Fruit fly (Drosophila melanogaster) whole organism, embryonic: ENCODE measurements around the gene CG14913.
A peak's percentile ranks its signal among the peaks of the same experiment; 100 is the strongest.

Source experiments
- Bgb ChIP-seq: fragments of 200-800 bp; sonication (Bioruptor generic); IDR thresholded peaks from 2 replicates; pipeline ENCODE4 v1.3.6; 2022; ENCODE audit warnings: missing biosample characterization, missing genetic modification characterization; ENCODE audit not compliant: partially characterized antibody
- CG11247 ChIP-seq: fragments of 200-800 bp; sonication (Bioruptor generic); IDR thresholded peaks from 2 replicates; pipeline ENCODE4 v1.3.6; 2022; ENCODE audit warnings: missing biosample characterization, missing genetic modification characterization
- CG11456 ChIP-seq: fragments of 200-800 bp; sonication (Bioruptor generic); IDR thresholded peaks from 3 replicates; pipeline ENCODE4 v1.3.6; 2022; ENCODE audit warnings: missing biosample characterization, missing genetic modification characterization
- CG11504 ChIP-seq: fragments of 200-800 bp; sonication (Bioruptor generic); optimal IDR thresholded peaks from 3 replicates; lab custom pipeline; 2019; ENCODE audit warnings: missing biosample characterization, mild to moderate bottlenecking, missing genetic modification characterization, moderate library complexity
- CG1602 ChIP-seq: fragments of 200-800 bp; sonication (Bioruptor generic); optimal IDR thresholded peaks from 3 replicates; lab custom pipeline; 2016; ENCODE audit warnings: missing biosample characterization, missing genetic modification characterization
- CG1603 ChIP-seq: fragments of 200-800 bp; sonication (Bioruptor generic); optimal IDR thresholded peaks from 2 replicates; lab custom pipeline; 2019; ENCODE audit warnings: missing biosample characterization, mild to moderate bottlenecking, missing genetic modification characterization, moderate library complexity
- CG17361 ChIP-seq: fragments of 200-800 bp; sonication (Bioruptor generic); IDR thresholded peaks from 3 replicates; pipeline ENCODE4 v1.3.6; 2022; ENCODE audit warnings: missing biosample characterization, missing genetic modification characterization
- CG18764 ChIP-seq: fragments of 200-800 bp; sonication (Bioruptor generic); optimal IDR thresholded peaks from 3 replicates; lab custom pipeline; 2016; ENCODE audit warnings: missing biosample characterization, missing genetic modification characterization
- CG3847 ChIP-seq: fragments of 200-800 bp; sonication (Bioruptor generic); IDR thresholded peaks from 2 replicates; pipeline ENCODE4 v1.3.6; 2022; ENCODE audit warnings: missing biosample characterization, missing genetic modification characterization
- CG4360 ChIP-seq: fragments of 200-800 bp; sonication (Bioruptor generic); IDR thresholded peaks from 2 replicates; pipeline ENCODE4 v1.3.6; 2022; ENCODE audit warnings: missing biosample characterization, missing genetic modification characterization
- CG5953 ChIP-seq: fragments of 200-800 bp; sonication (Bioruptor generic); IDR thresholded peaks from 2 replicates; pipeline ENCODE4 v1.3.6; 2022; ENCODE audit warnings: missing biosample characterization, missing genetic modification characterization
- CG8089 ChIP-seq: fragments of 200-800 bp; sonication (Bioruptor generic); optimal IDR thresholded peaks from 3 replicates; lab custom pipeline; 2016; ENCODE audit warnings: missing biosample characterization, missing genetic modification characterization
- CG9727 ChIP-seq: fragments of 200-800 bp; sonication (Bioruptor generic); optimal IDR thresholded peaks from 3 replicates; lab custom pipeline; 2017; ENCODE audit warnings: missing biosample characterization, mild to moderate bottlenecking, missing genetic modification characterization
- CG9817 ChIP-seq: fragments of 200-800 bp; sonication (Bioruptor generic); optimal IDR thresholded peaks from 2 replicates; lab custom pipeline; 2018; ENCODE audit warnings: missing biosample characterization, mild to moderate bottlenecking, missing genetic modification characterization, moderate library complexity
- CHES-1-like ChIP-seq: fragments of 200-800 bp; sonication (Bioruptor generic); optimal IDR thresholded peaks from 2 replicates; lab custom pipeline; 2016; ENCODE audit warnings: missing biosample characterization, missing genetic modification characterization
- Chrac-16 ChIP-seq: fragments of 200-800 bp; sonication (Bioruptor generic); optimal IDR thresholded peaks from 3 replicates; lab custom pipeline; 2016; ENCODE audit warnings: missing biosample characterization, missing genetic modification characterization
- Dref ChIP-seq: fragments of 200-800 bp; sonication (Bioruptor generic); IDR thresholded peaks from 2 replicates; pipeline ENCODE4 v1.3.6; 2022; ENCODE audit warnings: missing biosample characterization, missing genetic modification characterization
- GATAe ChIP-seq: fragments of 200-800 bp; sonication (Bioruptor generic); conservative IDR thresholded peaks from 2 replicates; pipeline ENCODE4 v1.3.6; 2022; ENCODE audit warnings: missing biosample characterization, missing genetic modification characterization
- HLH4C ChIP-seq: fragments of 200-800 bp; sonication (Bioruptor generic); IDR thresholded peaks from 3 replicates; pipeline ENCODE4 v1.3.6; 2022; ENCODE audit warnings: missing biosample characterization, missing genetic modification characterization; ENCODE audit not compliant: partially characterized antibody
- Hey ChIP-seq: fragments of 200-800 bp; sonication (Bioruptor generic); optimal IDR thresholded peaks from 3 replicates; lab custom pipeline; 2018; ENCODE audit warnings: missing biosample characterization, mild to moderate bottlenecking, missing genetic modification characterization
- Nf-YA ChIP-seq: fragments of 200-800 bp; sonication (Bioruptor generic); IDR thresholded peaks from 2 replicates; pipeline ENCODE4 v1.3.6; 2022; ENCODE audit warnings: missing biosample characterization, missing genetic modification characterization
- Usf ChIP-seq: fragments of 200-800 bp; sonication (Bioruptor generic); optimal IDR thresholded peaks from 2 replicates; lab custom pipeline; 2017; ENCODE audit warnings: missing genotype, missing biosample characterization, missing genetic modification characterization
- Xrp1 ChIP-seq: fragments of 200-800 bp; sonication (Bioruptor generic); IDR thresholded peaks from 2 replicates; pipeline ENCODE4 v1.3.6; 2022; ENCODE audit warnings: missing biosample characterization, missing genetic modification characterization
- amos ChIP-seq: fragments of 200-800 bp; sonication (Bioruptor generic); IDR thresholded peaks from 2 replicates; pipeline ENCODE4 v1.3.6; 2022; ENCODE audit warnings: missing biosample characterization, missing genetic modification characterization; ENCODE audit not compliant: partially characterized antibody
- ap ChIP-seq: fragments of 200-800 bp; sonication (Bioruptor generic); IDR thresholded peaks from 2 replicates; pipeline ENCODE4 v1.3.6; 2022; ENCODE audit warnings: missing biosample characterization, missing genetic modification characterization
- btn ChIP-seq: fragments of 200-800 bp; sonication (Bioruptor generic); optimal IDR thresholded peaks from 2 replicates; lab custom pipeline; 2016; ENCODE audit warnings: missing biosample characterization, missing genetic modification characterization
- chif ChIP-seq, 2 experiments: fragments of 200-800 bp; sonication (Bioruptor generic); optimal IDR thresholded peaks; 3 replicates each; lab custom pipeline; 2016; ENCODE audit warnings: missing biosample characterization in 2 of 2, missing genetic modification characterization in 2 of 2
- dimm ChIP-seq: fragments of 200-800 bp; sonication (Bioruptor generic); IDR thresholded peaks from 2 replicates; pipeline ENCODE4 v1.3.6; 2022; ENCODE audit warnings: missing biosample characterization, missing genetic modification characterization
- fd3F ChIP-seq: fragments of 200-800 bp; sonication (Bioruptor generic); optimal IDR thresholded peaks from 2 replicates; lab custom pipeline; 2018; ENCODE audit warnings: missing biosample characterization, mild to moderate bottlenecking, missing genetic modification characterization, moderate library complexity
- gcm ChIP-seq: fragments of 200-800 bp; sonication (Bioruptor generic); optimal IDR thresholded peaks from 2 replicates; lab custom pipeline; 2019; ENCODE audit warnings: missing biosample characterization, mild to moderate bottlenecking, missing genetic modification characterization, moderate library complexity
- gsb ChIP-seq: fragments of 200-800 bp; sonication (Bioruptor generic); IDR thresholded peaks from 2 replicates; pipeline ENCODE4 v1.3.6; 2022; ENCODE audit warnings: missing biosample characterization, missing genetic modification characterization
- h ChIP-seq: fragments of >200 bp; optimal IDR thresholded peaks from 2 replicates; lab custom pipeline; 2017
- jigr1 ChIP-seq: fragments of 200-800 bp; sonication (Bioruptor generic); IDR thresholded peaks from 3 replicates; pipeline ENCODE4 v1.3.6; 2022; ENCODE audit warnings: missing biosample characterization, missing genetic modification characterization
- jing ChIP-seq: fragments of 200-800 bp; sonication (Bioruptor generic); optimal IDR thresholded peaks from 2 replicates; lab custom pipeline; 2018; ENCODE audit warnings: missing biosample characterization, mild to moderate bottlenecking, missing genetic modification characterization
- jumu ChIP-seq: fragments of 200-800 bp; sonication (Bioruptor generic); optimal IDR thresholded peaks from 3 replicates; lab custom pipeline; 2016; ENCODE audit warnings: missing biosample characterization, missing genetic modification characterization
- nmo ChIP-seq: fragments of 200-800 bp; sonication (Bioruptor generic); optimal IDR thresholded peaks from 2 replicates; lab custom pipeline; 2018; ENCODE audit warnings: missing biosample characterization, mild to moderate bottlenecking, missing genetic modification characterization, moderate library complexity
- oc ChIP-seq: fragments of 200-800 bp; sonication (Bioruptor generic); optimal IDR thresholded peaks from 2 replicates; lab custom pipeline; 2018; ENCODE audit warnings: missing biosample characterization, mild to moderate bottlenecking, missing genetic modification characterization, moderate library complexity
- pho ChIP-seq: fragments of 200-800 bp; sonication (Bioruptor generic); optimal IDR thresholded peaks from 2 replicates; lab custom pipeline; 2016; ENCODE audit warnings: missing biosample characterization, missing genetic modification characterization
- salm ChIP-seq: fragments of 200-800 bp; sonication (Bioruptor generic); optimal IDR thresholded peaks from 2 replicates; lab custom pipeline; 2018; ENCODE audit warnings: missing biosample characterization, mild to moderate bottlenecking, missing genetic modification characterization
- tll ChIP-seq, 2 experiments: fragments of 200-800 bp in 1 of 2; fragments of >200 bp in 1 of 2; sonication (Bioruptor generic) in 1 of 2; optimal IDR thresholded peaks; 2 replicates each; lab custom pipeline; 2017 to 2019; ENCODE audit warnings: missing biosample characterization in 2 of 2, missing genetic modification characterization in 2 of 2, mild to moderate bottlenecking in 1 of 2, moderate library complexity in 1 of 2
- unpg ChIP-seq: fragments of 200-800 bp; sonication (Bioruptor generic); optimal IDR thresholded peaks from 3 replicates; lab custom pipeline; 2018; ENCODE audit warnings: missing biosample characterization, mild to moderate bottlenecking, missing genetic modification characterization, moderate library complexity
- vfl ChIP-seq: fragments of 200-800 bp; sonication (Bioruptor generic); optimal IDR thresholded peaks from 2 replicates; lab custom pipeline; 2016; ENCODE audit warnings: missing biosample characterization, missing genetic modification characterization
- vvl ChIP-seq: fragments of 200-800 bp; sonication (Bioruptor generic); IDR thresholded peaks from 2 replicates; pipeline ENCODE4 v1.3.6; 2022; ENCODE audit warnings: missing biosample characterization, missing genetic modification characterization

CG14913 gene

DNA sequence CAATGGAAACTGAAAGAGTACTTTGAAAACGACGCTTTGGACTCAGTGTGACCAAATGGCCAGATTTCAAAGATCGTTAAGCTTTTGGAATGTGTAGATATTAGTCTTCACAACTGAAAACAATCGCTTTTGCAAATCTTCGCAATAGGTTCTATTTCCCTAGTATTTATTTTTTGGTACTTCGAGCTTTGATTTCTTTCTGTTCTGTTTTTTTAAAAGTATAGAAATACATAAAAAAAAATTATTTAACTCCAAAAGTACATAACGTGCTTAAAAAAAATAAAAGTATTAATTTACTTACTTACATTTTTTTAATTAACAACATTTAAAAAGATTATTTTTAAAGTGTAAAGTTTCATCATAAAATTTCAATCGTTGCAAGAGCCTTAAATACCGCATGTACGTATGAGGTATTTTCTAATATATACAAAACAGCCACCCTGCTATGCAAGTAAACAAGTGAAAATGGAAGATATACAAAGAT is 29.4 kb upstream of the CG14913 start, which contains the start of the genes piwi and CG12253 (continued):
- peak; percentile 27; the same call in 1 of the 2 replicates for TF ChIP-seq Xrp1 (GFP tag; lab: Robert Waterston, UW)
- TF ChIP-seq CG11504 (tag; lab: Kevin White, UChicago), result no peak
- peak; percentile 78 for TF ChIP-seq Chrac-16 (GFP tag; lab: Kevin White, UChicago)
- TF ChIP-seq jumu (GFP tag; lab: Kevin White, UChicago), result no peak
- no peak for TF ChIP-seq Hey (tag; lab: Kevin White, UChicago)
- no peak for TF ChIP-seq CG5953 (GFP tag; lab: Robert Waterston, UW)
- no peak for TF ChIP-seq HLH4C (GFP tag; lab: Robert Waterston, UW)
- TF ChIP-seq CG17361 (GFP tag; lab: Robert Waterston, UW), result no peak; the same call in 2 of the 3 replicates
- TF ChIP-seq CG11247 (GFP tag; lab: Robert Waterston, UW), result peak; percentile 74
- no peak; the same call in 2 of the 3 replicates for TF ChIP-seq CG11456 (GFP tag; lab: Robert Waterston, UW)
- TF ChIP-seq CG9817 (tag; lab: Kevin White, UChicago), result peak; percentile 78
- TF ChIP-seq tll (GFP tag; optimal IDR thresholded peaks at IDR 0.05; lab: Kevin White, UChicago), result no peak
- no peak for TF ChIP-seq CG8089
- peak; percentile 52 for TF ChIP-seq Usf (GFP tag; lab: Kevin White, UChicago)
- no peak for TF ChIP-seq amos (GFP tag; lab: Robert Waterston, UW)
- TF ChIP-seq Nf-YA (GFP tag; lab: Robert Waterston, UW), result peak; percentile 55
- TF ChIP-seq gcm, result no peak
- no peak for TF ChIP-seq CG1603 (tag; lab: Kevin White, UChicago)
- peak; percentile 89 for TF ChIP-seq unpg (GFP tag; lab: Kevin White, UChicago)
- peak; percentile 31 to 63 for TF ChIP-seq chif (GFP tag; optimal IDR thresholded peaks at IDR 0.05; lab: Kevin White, UChicago)
- no peak for TF ChIP-seq gsb
- TF ChIP-seq Bgb (GFP tag; lab: Robert Waterston, UW), result no peak
- no peak for TF ChIP-seq oc
- no peak for TF ChIP-seq Dref (GFP tag; lab: Robert Waterston, UW)
- TF ChIP-seq GATAe (GFP tag; lab: Robert Waterston, UW), result no peak
- no peak for TF ChIP-seq salm (tag; lab: Kevin White, UChicago)
- TF ChIP-seq jing (GFP tag; lab: Kevin White, UChicago), result no peak
- TF ChIP-seq vvl, result no peak; the same call in none of the 2 replicates
- peak; percentile 64 for TF ChIP-seq pho (GFP tag; lab: Kevin White, UChicago)
- peak; percentile 79 for TF ChIP-seq CG1602 (GFP tag; lab: Kevin White, UChicago)
- TF ChIP-seq dimm, result no peak
- peak; percentile 90 for TF ChIP-seq CG18764 (GFP tag; lab: Kevin White, UChicago)
- TF ChIP-seq vfl, result no peak
- TF ChIP-seq CG9727 (GFP tag; lab: Kevin White, UChicago), result peak; percentile 49
- TF ChIP-seq btn (GFP tag; lab: Kevin White, UChicago), result no peak
- TF ChIP-seq nmo, result peak; percentile 80
- peak; percentile 32 for TF ChIP-seq CHES-1-like (GFP tag; lab: Kevin White, UChicago)
- TF ChIP-seq h (lab: Kevin White, UChicago), result no peak
- peak; percentile 58 for TF ChIP-seq ap (GFP tag; lab: Robert Waterston, UW)
- TF ChIP-seq CG4360, result no peak
- peak; percentile 84 for TF ChIP-seq CG3847 (GFP tag; lab: Robert Waterston, UW)
- TF ChIP-seq jigr1 (GFP tag; lab: Robert Waterston, UW), result no peak
- TF ChIP-seq fd3F (GFP tag; lab: Kevin White, UChicago), result peak; percentile 85
